Worm (Caenorhabditis elegans) whole organism, early embryonic: ENCODE data around the gene B0001.7.

Experiments used
- B0310.2 ChIP-seq: sonication (generic microtip); optimal IDR thresholded peaks from 2 replicates; lab custom pipeline; 2016; ENCODE audit warnings: mild to moderate bottlenecking, missing genetic modification characterization, missing compliant biosample characterization
- F13C5.2 ChIP-seq: sonication (generic microtip); optimal IDR thresholded peaks from 2 replicates; lab custom pipeline; 2017; ENCODE audit warnings: mild to moderate bottlenecking, missing genetic modification characterization, inconsistent platforms, missing compliant biosample characterization
- aly-1 ChIP-seq: sonication (generic microtip); optimal IDR thresholded peaks from 2 replicates; lab custom pipeline; 2016; ENCODE audit warnings: missing genetic modification characterization, missing compliant biosample characterization
- ama-1 ChIP-seq: fragments of 150-350 bp; optimal IDR thresholded peaks from 2 replicates; lab custom pipeline; 2014
- ceh-13 ChIP-seq: fragments of 200-800 bp; sonication (Bioruptor generic); optimal IDR thresholded peaks from 2 replicates; lab custom pipeline; 2018; ENCODE audit warnings: mild to moderate bottlenecking, missing genetic modification characterization, missing compliant biosample characterization
- flt-1 ChIP-seq: fragments of 200-800 bp; sonication (Bioruptor generic); IDR thresholded peaks from 2 replicates; pipeline ENCODE4 v1.3.6; 2022; ENCODE audit warnings: missing genetic modification characterization, missing compliant biosample characterization
- hnd-1 ChIP-seq: sonication (generic microtip); optimal IDR thresholded peaks from 2 replicates; lab custom pipeline; 2016; ENCODE audit warnings: missing genetic modification characterization, missing compliant biosample characterization
- scrt-1 ChIP-seq: fragments of 200-800 bp; sonication (Bioruptor generic); IDR thresholded peaks from 2 replicates; pipeline ENCODE4 v1.3.6; 2022; ENCODE audit warnings: missing genetic modification characterization, missing compliant biosample characterization

ce11 chrIV:12193338-12193737, 39.3 kb upstream of the B0001.7 start:
- TF ChIP-seq flt-1 (GFP tag; lab: Robert Waterston, UW), result no peak
- no peak for TF ChIP-seq hnd-1
- TF ChIP-seq ama-1, result no peak
- no peak for TF ChIP-seq F13C5.2
- TF ChIP-seq aly-1 (tag; lab: Kevin White, UChicago), result no peak
- TF ChIP-seq scrt-1 (GFP tag; lab: Robert Waterston, UW), result no peak
- TF ChIP-seq B0310.2, result no peak
- TF ChIP-seq ceh-13 (GFP tag; lab: Kevin White, UChicago), result no peak
